Fruit fly (Drosophila melanogaster) whole organism, embryonic: ENCODE data around the gene beat-Ib.
A peak's percentile ranks its signal among the peaks of the same experiment; 100 is the strongest.

Experiments
- Asciz ChIP-seq: fragments of 200-800 bp; sonication (Bioruptor generic); optimal IDR thresholded peaks from 2 replicates; lab custom pipeline; 2017; ENCODE audit warnings: missing biosample characterization, mild to moderate bottlenecking, missing genetic modification characterization, missing genetic modification reagents
- CG10209 ChIP-seq: fragments of 200-800 bp; sonication (Bioruptor generic); optimal IDR thresholded peaks from 3 replicates; lab custom pipeline; 2017; ENCODE audit warnings: missing biosample characterization, mild to moderate bottlenecking, missing genetic modification characterization, missing genetic modification reagents
- CG10431 ChIP-seq: fragments of 200-800 bp; sonication (Bioruptor generic); optimal IDR thresholded peaks from 3 replicates; lab custom pipeline; 2018; ENCODE audit warnings: missing biosample characterization, mild to moderate bottlenecking, missing genetic modification characterization
- CG15696 ChIP-seq: fragments of 200-800 bp; sonication (Bioruptor generic); optimal IDR thresholded peaks from 2 replicates; lab custom pipeline; 2019; ENCODE audit warnings: missing biosample characterization, mild to moderate bottlenecking, missing genetic modification characterization, moderate library complexity
- CG1603 ChIP-seq: fragments of 200-800 bp; sonication (Bioruptor generic); optimal IDR thresholded peaks from 2 replicates; lab custom pipeline; 2019; ENCODE audit warnings: missing biosample characterization, mild to moderate bottlenecking, missing genetic modification characterization, moderate library complexity
- CG1832 ChIP-seq: fragments of 200-800 bp; sonication (Bioruptor generic); optimal IDR thresholded peaks from 2 replicates; lab custom pipeline; 2017; ENCODE audit warnings: missing biosample characterization, mild to moderate bottlenecking, missing genetic modification characterization, inconsistent platforms
- CG2199 ChIP-seq: fragments of 200-800 bp; sonication (Bioruptor generic); IDR thresholded peaks from 3 replicates; pipeline ENCODE4 v1.3.6; 2022; ENCODE audit warnings: missing biosample characterization, missing genetic modification characterization
- CG32767 ChIP-seq: fragments of 200-800 bp; sonication (Bioruptor generic); IDR thresholded peaks from 2 replicates; pipeline ENCODE4 v1.3.6; 2022; ENCODE audit warnings: missing biosample characterization, missing genetic modification characterization
- CG7372 ChIP-seq: fragments of 200-800 bp; sonication (Bioruptor generic); IDR thresholded peaks from 2 replicates; pipeline ENCODE4 v1.3.6; 2022; ENCODE audit warnings: missing biosample characterization, missing genetic modification characterization
- CG7786 ChIP-seq: fragments of 200-800 bp; sonication (Bioruptor generic); optimal IDR thresholded peaks from 2 replicates; lab custom pipeline; 2016; ENCODE audit warnings: missing biosample characterization, missing genetic modification characterization
- CG8765 ChIP-seq: fragments of 200-800 bp; sonication (Bioruptor generic); IDR thresholded peaks from 2 replicates; pipeline ENCODE4 v1.3.6; 2022; ENCODE audit warnings: missing biosample characterization, missing genetic modification characterization
- CG9437 ChIP-seq: fragments of 200-800 bp; sonication (Bioruptor generic); optimal IDR thresholded peaks from 2 replicates; lab custom pipeline; 2018; ENCODE audit warnings: missing biosample characterization, mild to moderate bottlenecking, missing genetic modification characterization
- CTCF ChIP-seq: fragments of 200-800 bp; sonication (Bioruptor generic); optimal IDR thresholded peaks from 2 replicates; lab custom pipeline; 2017; ENCODE audit warnings: missing biosample characterization, mild to moderate bottlenecking, missing genetic modification characterization, moderate library complexity
- Deaf1 ChIP-seq: fragments of 200-800 bp; optimal IDR thresholded peaks from 3 replicates; lab custom pipeline; 2019; ENCODE audit warnings: missing biosample characterization, mild to moderate bottlenecking, missing genetic modification characterization, moderate library complexity
- Dip2 ChIP-seq: fragments of 200-800 bp; sonication (Bioruptor generic); IDR thresholded peaks from 2 replicates; pipeline ENCODE4 v1.3.6; 2022; ENCODE audit warnings: missing biosample characterization, missing genetic modification characterization
- Eip74EF ChIP-seq, 2 experiments: fragments of 200-800 bp in 1 of 2; fragments of >200 bp in 1 of 2; sonication (Bioruptor generic) in 1 of 2; optimal IDR thresholded peaks; 2 replicates each; lab custom pipeline; 2017 to 2019; ENCODE audit warnings: missing biosample characterization in 2 of 2, missing genetic modification characterization in 2 of 2, mild to moderate bottlenecking in 1 of 2, moderate library complexity in 1 of 2
- Ets65A ChIP-seq: fragments of 200-800 bp; sonication (Bioruptor generic); peaks from one replicate; lab custom pipeline; 2016; ENCODE audit warnings: missing biosample characterization, missing genetic modification characterization
- Fer2 ChIP-seq: fragments of 200-800 bp; sonication (Bioruptor generic); optimal IDR thresholded peaks from 2 replicates; lab custom pipeline; 2018; ENCODE audit warnings: missing biosample characterization, mild to moderate bottlenecking, missing genetic modification characterization, moderate library complexity
- Hand ChIP-seq: fragments of 200-800 bp; sonication (Bioruptor generic); optimal IDR thresholded peaks from 2 replicates; lab custom pipeline; 2017; ENCODE audit warnings: mild to moderate bottlenecking, missing biosample characterization, missing genetic modification reagents, missing genetic modification characterization
- Hr51 ChIP-seq, 2 experiments: fragments of 200-800 bp; sonication (Bioruptor generic); optimal IDR thresholded peaks; 2 replicates in 1 of 2; 3 replicates in 1 of 2; lab custom pipeline; 2016 to 2018; ENCODE audit warnings: missing biosample characterization in 2 of 2, missing genetic modification characterization in 2 of 2, mild to moderate bottlenecking in 1 of 2, moderate library complexity in 1 of 2
- Lim3 ChIP-seq: fragments of 200-800 bp; sonication (Bioruptor generic); IDR thresholded peaks from 2 replicates; pipeline ENCODE4 v1.3.6; 2022; ENCODE audit warnings: missing biosample characterization, missing genetic modification characterization
- Lpt ChIP-seq: fragments of >200 bp; optimal IDR thresholded peaks from 2 replicates; lab custom pipeline; 2018; ENCODE audit warnings: missing biosample characterization, missing genetic modification characterization
- NfI ChIP-seq: fragments of 200-800 bp; sonication (Bioruptor generic); optimal IDR thresholded peaks from 3 replicates; lab custom pipeline; 2018; ENCODE audit warnings: missing biosample characterization, mild to moderate bottlenecking, missing genetic modification characterization, moderate library complexity
- Ptx1 ChIP-seq: fragments of 200-800 bp; sonication (Bioruptor generic); IDR thresholded peaks from 2 replicates; pipeline ENCODE4 v1.3.6; 2022; ENCODE audit warnings: missing biosample characterization, missing genetic modification characterization
- Sox102F ChIP-seq: fragments of 200-800 bp; sonication (Bioruptor generic); optimal IDR thresholded peaks from 2 replicates; lab custom pipeline; 2018; ENCODE audit warnings: missing biosample characterization, mild to moderate bottlenecking, missing genetic modification characterization, moderate library complexity
- ap ChIP-seq: fragments of 200-800 bp; sonication (Bioruptor generic); IDR thresholded peaks from 2 replicates; pipeline ENCODE4 v1.3.6; 2022; ENCODE audit warnings: missing biosample characterization, missing genetic modification characterization
- corto ChIP-seq: fragments of 200-800 bp; sonication (Bioruptor generic); optimal IDR thresholded peaks from 2 replicates; lab custom pipeline; 2016; ENCODE audit warnings: missing biosample characterization, mild to moderate bottlenecking, missing genetic modification characterization, moderate library complexity
- dysf ChIP-seq: fragments of 200-800 bp; sonication (Bioruptor generic); IDR thresholded peaks from 3 replicates; pipeline ENCODE4 v1.3.6; 2022; ENCODE audit warnings: missing biosample characterization, missing genetic modification characterization
- fd64A ChIP-seq: fragments of 200-800 bp; sonication (Bioruptor generic); optimal IDR thresholded peaks from 3 replicates; lab custom pipeline; 2018; ENCODE audit warnings: missing biosample characterization, mild to moderate bottlenecking, missing genetic modification characterization
- fu2 ChIP-seq: fragments of 200-800 bp; sonication (Bioruptor generic); optimal IDR thresholded peaks from 2 replicates; lab custom pipeline; 2016; ENCODE audit warnings: missing biosample characterization, missing genetic modification characterization
- grn ChIP-seq: fragments of 200-800 bp; sonication (Bioruptor generic); optimal IDR thresholded peaks from 3 replicates; lab custom pipeline; 2017; ENCODE audit warnings: missing biosample characterization, missing genetic modification characterization
- ind ChIP-seq: fragments of 200-800 bp; sonication (Bioruptor generic); optimal IDR thresholded peaks from 3 replicates; lab custom pipeline; 2016; ENCODE audit warnings: missing biosample characterization, missing genetic modification characterization
- lbe ChIP-seq: fragments of 200-800 bp; sonication (Bioruptor generic); optimal IDR thresholded peaks from 2 replicates; lab custom pipeline; 2016; ENCODE audit warnings: missing biosample characterization, mild to moderate bottlenecking, missing genetic modification characterization
- oc ChIP-seq: fragments of 200-800 bp; sonication (Bioruptor generic); optimal IDR thresholded peaks from 2 replicates; lab custom pipeline; 2018; ENCODE audit warnings: missing biosample characterization, mild to moderate bottlenecking, missing genetic modification characterization, moderate library complexity
- pnt ChIP-seq: fragments of 200-800 bp; sonication (Bioruptor generic); optimal IDR thresholded peaks from 3 replicates; lab custom pipeline; 2016; ENCODE audit warnings: missing biosample characterization, missing genetic modification characterization
- pum ChIP-seq: fragments of 200-800 bp; sonication (Bioruptor generic); optimal IDR thresholded peaks from 2 replicates; lab custom pipeline; 2016; ENCODE audit warnings: missing biosample characterization, missing genetic modification characterization
- row ChIP-seq: fragments of 200-800 bp; sonication (Bioruptor generic); IDR thresholded peaks from 3 replicates; pipeline ENCODE4 v1.3.6; 2022; ENCODE audit warnings: missing biosample characterization, missing genetic modification characterization
- so ChIP-seq: fragments of 200-800 bp; sonication (Bioruptor generic); IDR thresholded peaks from 3 replicates; pipeline ENCODE4 v1.3.6; 2022; ENCODE audit warnings: missing biosample characterization, missing genetic modification characterization
- stc ChIP-seq: fragments of 200-800 bp; sonication (Bioruptor generic); IDR thresholded peaks from 2 replicates; pipeline ENCODE4 v1.3.6; 2022; ENCODE audit warnings: missing biosample characterization, missing genetic modification characterization
- tgo ChIP-seq: fragments of 200-800 bp; sonication (Bioruptor generic); IDR thresholded peaks from 3 replicates; pipeline ENCODE4 v1.3.6; 2022; ENCODE audit warnings: missing biosample characterization, missing genetic modification characterization
- trh ChIP-seq: fragments of 200-800 bp; sonication (Bioruptor generic); optimal IDR thresholded peaks from 2 replicates; lab custom pipeline; 2016; ENCODE audit warnings: missing biosample characterization, missing genetic modification characterization
- vvl ChIP-seq: fragments of 200-800 bp; sonication (Bioruptor generic); IDR thresholded peaks from 2 replicates; pipeline ENCODE4 v1.3.6; 2022; ENCODE audit warnings: missing biosample characterization, missing genetic modification characterization

beat-Ib gene

DNA sequence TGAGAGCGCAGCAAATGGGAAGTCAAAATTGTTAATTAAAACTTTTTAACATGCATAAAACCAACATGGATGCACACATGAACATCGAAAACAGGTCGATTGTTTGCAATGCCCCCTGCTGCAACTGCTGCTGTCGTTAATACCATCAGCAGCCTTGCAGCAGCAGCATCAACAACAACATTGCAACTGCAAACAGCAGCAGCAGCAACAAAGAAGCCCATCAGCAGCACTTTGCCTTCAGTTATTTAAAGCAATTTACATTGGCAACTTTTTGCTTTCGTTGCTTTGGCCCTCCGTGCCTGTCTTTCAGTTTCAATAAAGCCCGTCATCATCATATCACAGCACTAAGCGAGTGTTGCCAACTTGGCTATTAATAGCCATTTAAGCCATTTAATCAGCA is 54.9 kb downstream of the beat-Ib start:
- TF ChIP-seq tgo (GFP tag; lab: Robert Waterston, UW), result 0 out of 3 replicates have a peak, but pooled peaks have one; percentile 17
- TF ChIP-seq Fer2 (tag; lab: Kevin White, UChicago), result no peak
- TF ChIP-seq Hand (GFP tag; lab: Kevin White, UChicago), result no peak
- no peak for TF ChIP-seq stc (GFP tag; lab: Robert Waterston, UW)
- TF ChIP-seq grn (GFP tag; lab: Kevin White, UChicago), result no peak
- no peak for TF ChIP-seq CG32767 (GFP tag; lab: Robert Waterston, UW)
- no peak for TF ChIP-seq CG9437
- TF ChIP-seq CG10431 (GFP tag; lab: Kevin White, UChicago), result no peak
- peak; percentile 52; the same call in 2 of the 3 replicates for TF ChIP-seq so (GFP tag; lab: Robert Waterston, UW)
- TF ChIP-seq row (GFP tag; lab: Robert Waterston, UW), result peak; percentile 17; the same call in 1 of the 3 replicates
- no peak for TF ChIP-seq NfI (GFP tag; lab: Kevin White, UChicago)
- TF ChIP-seq fd64A (GFP tag; lab: Kevin White, UChicago), result no peak
- TF ChIP-seq Eip74EF (GFP tag; optimal IDR thresholded peaks at IDR 0.05; lab: Kevin White, UChicago), result no peak
- TF ChIP-seq corto (GFP tag; lab: Kevin White, UChicago), result no peak
- no peak for TF ChIP-seq fu2 (GFP tag; lab: Kevin White, UChicago)
- TF ChIP-seq CG2199 (GFP tag; lab: Robert Waterston, UW), result peak; percentile 54; the same call in 1 of the 3 replicates
- TF ChIP-seq, all 482 proteins: peak for 4

DNA sequence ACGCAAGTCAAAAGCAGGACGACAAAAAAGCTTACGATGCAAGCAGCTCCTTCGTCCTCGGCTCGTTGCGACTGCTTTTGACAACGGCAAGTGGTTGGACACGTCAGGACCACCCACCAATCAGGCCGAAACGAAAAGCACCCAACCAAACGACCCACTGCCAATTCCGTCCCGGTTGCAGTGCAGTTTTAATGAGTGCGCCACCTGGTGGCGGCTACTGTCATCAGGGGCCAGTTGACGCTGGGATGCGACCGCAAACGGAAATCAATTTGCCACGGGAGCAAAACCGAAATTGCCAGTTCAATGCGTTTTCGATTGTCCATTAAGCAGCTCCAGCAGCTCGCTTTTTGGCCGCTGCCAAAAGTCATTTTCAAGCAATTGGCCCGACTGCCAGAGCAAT is 58.5 kb downstream of the beat-Ib start:
- no peak for TF ChIP-seq CG7786 (GFP tag; lab: Kevin White, UChicago)
- no peak for TF ChIP-seq Asciz (GFP tag; lab: Kevin White, UChicago)
- peak; percentile 85 for TF ChIP-seq CTCF
- no peak for TF ChIP-seq CG8765 (GFP tag; lab: Robert Waterston, UW)
- peak; percentile 73 for TF ChIP-seq Ets65A (GFP tag; lab: Kevin White, UChicago)
- TF ChIP-seq CG10209, result no peak
- no peak for TF ChIP-seq ap (GFP tag; lab: Robert Waterston, UW)

DNA sequence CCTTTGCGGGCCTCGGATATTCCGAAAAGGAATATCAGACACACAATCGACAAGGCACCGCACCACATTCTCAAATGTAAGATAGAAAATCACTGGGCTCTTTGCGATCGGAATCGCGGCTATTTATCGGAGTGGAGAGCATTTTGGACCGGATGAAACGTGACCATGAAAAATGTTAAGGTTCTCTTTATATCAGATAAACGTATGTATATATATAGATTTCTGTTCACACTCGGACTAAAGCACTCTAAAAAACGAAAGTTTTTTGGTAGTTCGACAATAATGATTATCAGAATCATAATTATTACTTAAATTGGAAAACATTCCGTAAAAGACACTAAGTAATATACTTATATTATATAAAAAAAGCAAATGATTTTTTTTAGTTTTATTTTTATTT is 59.9 kb downstream of the beat-Ib start, which contains the start of gene CG31821:
CG31821 (minus strand) TSS at position 101 of the 400 bp plus-strand sequence.
- no peak for TF ChIP-seq oc
- no peak for TF ChIP-seq CG7372 (GFP tag; lab: Robert Waterston, UW)
- TF ChIP-seq Hr51 (GFP tag; optimal IDR thresholded peaks at IDR 0.05; lab: Kevin White, UChicago), result no peak
- TF ChIP-seq pnt (GFP tag; lab: Kevin White, UChicago), result no peak
- no peak for TF ChIP-seq lbe
- TF ChIP-seq pum (GFP tag; lab: Kevin White, UChicago), result no peak
- TF ChIP-seq Deaf1 (tag; lab: Kevin White, UChicago), result no peak
- no peak for TF ChIP-seq vvl
- TF ChIP-seq ind, result no peak
- no peak for TF ChIP-seq CG15696 (tag; lab: Kevin White, UChicago)
- TF ChIP-seq Lpt (GFP tag; lab: Kevin White, UChicago), result no peak

DNA sequence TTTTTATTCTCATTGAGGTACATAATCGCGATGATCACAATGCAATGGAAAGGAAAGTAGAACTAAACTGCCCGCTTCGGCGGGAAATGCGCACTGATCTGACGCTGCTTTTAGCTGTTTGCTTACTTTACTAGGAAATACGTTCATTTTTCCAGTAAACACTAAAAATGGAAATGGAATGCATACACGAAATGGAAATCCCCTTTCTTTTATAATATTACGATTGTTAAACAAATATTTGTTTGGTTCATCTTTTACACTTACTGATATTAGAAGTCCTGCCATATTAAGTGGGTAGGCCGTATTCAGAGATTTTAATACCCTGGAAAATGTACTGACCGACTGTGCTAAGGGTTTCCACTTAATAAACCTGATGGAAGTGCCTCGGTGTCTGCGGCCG is 61.8 kb downstream of the beat-Ib start, which contains the start of gene CG31823:
CG31823 (minus strand) TSS at position 101 of the 400 bp plus-strand sequence.
- TF ChIP-seq CG1832 (no peak), trh (GFP tag; lab: Kevin White, UChicago) (no peak), Dip2 (GFP tag; lab: Robert Waterston, UW) (no peak), Lim3 (GFP tag; lab: Robert Waterston, UW) (no peak), CG1603 (tag; lab: Kevin White, UChicago) (no peak), dysf (GFP tag; lab: Robert Waterston, UW) (no peak), Sox102F (GFP tag; lab: Kevin White, UChicago) (peak; percentile 21), Lpt (GFP tag; lab: Kevin White, UChicago) (no peak), Ptx1 (0 out of 2 replicates have a peak, but pooled peaks have one; percentile 14), Ets65A (GFP tag; lab: Kevin White, UChicago) (peak; percentile 79)
